Worm (Caenorhabditis elegans) whole organism, late embryonic: Measurements from ENCODE around the gene T05A7.7.

Source experiments
- ceh-18 ChIP-seq: sonication (generic microtip); optimal IDR thresholded peaks from 2 replicates; lab custom pipeline; 2016; ENCODE audit warnings: missing genetic modification characterization, missing compliant biosample characterization
- ceh-22 ChIP-seq: sonication (generic microtip); optimal IDR thresholded peaks from 2 replicates; lab custom pipeline; 2017; ENCODE audit warnings: missing biosample characterization, missing genetic modification characterization
- dve-1 ChIP-seq: sonication (generic microtip); optimal IDR thresholded peaks from 2 replicates; lab custom pipeline; 2017; ENCODE audit warnings: antibody characterized with exemption, mild to moderate bottlenecking, missing genetic modification characterization, missing compliant biosample characterization
- elt-2 ChIP-seq: sonication (generic microtip); optimal IDR thresholded peaks from 2 replicates; lab custom pipeline; 2016; ENCODE audit warnings: missing genetic modification reagents, missing genetic modification characterization, missing compliant biosample characterization
- fkh-10 ChIP-seq: fragments of 150-350 bp; optimal IDR thresholded peaks from 2 replicates; lab custom pipeline; 2014; ENCODE audit warnings: missing biosample characterization, missing genetic modification reagents, missing genetic modification characterization
- hlh-15 ChIP-seq: sonication (generic microtip); optimal IDR thresholded peaks from 2 replicates; lab custom pipeline; 2016; ENCODE audit warnings: missing genetic modification characterization, missing compliant biosample characterization
- hlh-8 ChIP-seq: sonication (generic microtip); optimal IDR thresholded peaks from 2 replicates; lab custom pipeline; 2016; ENCODE audit warnings: missing genotype, missing genetic modification characterization, missing compliant biosample characterization
- madf-2 ChIP-seq: sonication (generic microtip); optimal IDR thresholded peaks from 2 replicates; lab custom pipeline; 2017; ENCODE audit warnings: missing genetic modification characterization, missing compliant biosample characterization
- mec-3 ChIP-seq: sonication (generic microtip); optimal IDR thresholded peaks from 2 replicates; lab custom pipeline; 2016; ENCODE audit warnings: borderline replicate concordance, missing genetic modification characterization, missing compliant biosample characterization
- nhr-11 ChIP-seq: fragments of 150-350 bp; optimal IDR thresholded peaks from 2 replicates; lab custom pipeline; 2014; ENCODE audit warnings: missing biosample characterization, missing genetic modification characterization
- nhr-232 ChIP-seq: sonication (generic microtip); optimal IDR thresholded peaks from 2 replicates; lab custom pipeline; 2016; ENCODE audit warnings: missing genetic modification characterization, missing compliant biosample characterization
- odd-2 ChIP-seq: sonication (generic microtip); optimal IDR thresholded peaks from 2 replicates; lab custom pipeline; 2017; ENCODE audit warnings: antibody characterized with exemption, mild to moderate bottlenecking, missing genetic modification characterization, missing compliant biosample characterization
- pqm-1 ChIP-seq: sonication (generic microtip); optimal IDR thresholded peaks from 2 replicates; lab custom pipeline; 2016; ENCODE audit warnings: missing genetic modification characterization, missing compliant biosample characterization

DNA sequence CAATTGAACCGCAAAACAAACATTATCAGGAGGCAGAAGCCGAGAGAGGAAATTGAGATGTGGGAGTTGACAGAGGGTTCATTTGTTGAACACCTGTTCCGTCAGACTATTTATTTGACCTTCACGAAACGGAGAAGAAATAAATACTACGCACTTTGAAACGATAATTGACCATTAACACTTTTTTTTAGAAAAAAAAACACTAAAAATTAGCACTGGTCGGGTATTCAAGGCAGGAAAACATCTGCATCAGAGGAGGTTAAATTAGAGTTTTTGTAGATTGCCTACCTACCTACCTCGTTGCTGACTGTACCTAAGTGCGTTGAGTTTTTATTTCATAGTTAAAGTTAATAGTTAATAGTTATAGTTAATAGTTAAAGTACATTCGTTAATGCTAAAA is 31.2 kb downstream of the T05A7.7 start:
- no peak for TF ChIP-seq ceh-18 (tag; lab: Kevin White, UChicago)
- no peak for TF ChIP-seq mec-3
- TF ChIP-seq hlh-15 = no peak
- no peak for TF ChIP-seq fkh-10 (GFP tag; lab: Kevin White, UChicago)
- no peak for TF ChIP-seq odd-2 (tag; lab: Kevin White, UChicago)
- TF ChIP-seq ceh-22 (tag; lab: Kevin White, UChicago) = no peak
- TF ChIP-seq dve-1 (tag; lab: Kevin White, UChicago) = no peak
- TF ChIP-seq madf-2 (tag; lab: Kevin White, UChicago) = no peak
- TF ChIP-seq hlh-8 (tag; lab: Kevin White, UChicago) = no peak
- TF ChIP-seq nhr-11 (tag; lab: Kevin White, UChicago) = no peak
- no peak for TF ChIP-seq elt-2 (tag; lab: Kevin White, UChicago)
- TF ChIP-seq pqm-1 = no peak
- TF ChIP-seq nhr-232 (tag; lab: Kevin White, UChicago) = no peak
